Worm (Caenorhabditis elegans) whole organism, young adult: ENCODE measurements around the gene Y57G11C.5.

Source experiments
- B0261.1 ChIP-seq: sonication (generic microtip); optimal IDR thresholded peaks from 2 replicates; lab custom pipeline; 2016; ENCODE audit warnings: mild to moderate bottlenecking, missing genetic modification characterization, moderate library complexity, missing compliant biosample characterization
- B0336.3 ChIP-seq: fragments of 200-800 bp; sonication (Bioruptor generic); IDR thresholded peaks from 2 replicates; pipeline ENCODE4 v1.3.6; 2022; ENCODE audit warnings: missing genetic modification characterization, missing compliant biosample characterization
- C17E4.6 ChIP-seq: fragments of 200-800 bp; sonication (Bioruptor generic); IDR thresholded peaks from 2 replicates; pipeline ENCODE4 v1.3.6; 2022; ENCODE audit warnings: missing genetic modification reagents, missing genetic modification characterization, missing compliant biosample characterization
- D2030.7 ChIP-seq: fragments of 200-800 bp; sonication (Bioruptor generic); IDR thresholded peaks from 2 replicates; pipeline ENCODE4 v1.3.6; 2022; ENCODE audit warnings: missing genetic modification reagents, missing genetic modification characterization, missing compliant biosample characterization
- F33H1.4 ChIP-seq: fragments of 200-800 bp; sonication (Bioruptor generic); IDR thresholded peaks from 2 replicates; pipeline ENCODE4 v1.3.6; 2022; ENCODE audit warnings: missing genetic modification reagents, missing genetic modification characterization, missing compliant biosample characterization
- F55B11.4 ChIP-seq: sonication (generic microtip); optimal IDR thresholded peaks from 2 replicates; lab custom pipeline; 2016; ENCODE audit warnings: missing compliant biosample characterization, missing genetic modification characterization, borderline replicate concordance; ENCODE audit not compliant: insufficient read depth
- K11D2.4 ChIP-seq: fragments of 200-800 bp; sonication (Bioruptor generic); IDR thresholded peaks from 2 replicates; pipeline ENCODE4 v1.3.6; 2022; ENCODE audit warnings: missing genetic modification reagents, missing genetic modification characterization, missing compliant biosample characterization
- Y53G8AR.9 ChIP-seq: fragments of 200-800 bp; sonication (Bioruptor generic); conservative IDR thresholded peaks from 2 replicates; pipeline ENCODE4 v1.3.6; 2022; ENCODE audit warnings: missing genetic modification reagents, missing genetic modification characterization, missing compliant biosample characterization
- Y79H2A.3 ChIP-seq: fragments of 200-800 bp; sonication (Bioruptor generic); conservative IDR thresholded peaks from 2 replicates; pipeline ENCODE4 v1.3.6; 2022; ENCODE audit warnings: missing genetic modification reagents, missing genetic modification characterization, missing compliant biosample characterization
- ama-1 ChIP-seq, 3 experiments: fragments of 150-350 bp in 1 of 3; sonication (generic microtip) in 2 of 3; optimal IDR thresholded peaks; 2 replicates each; lab custom pipeline; 2014 to 2018; ENCODE audit warnings: missing biosample characterization in 2 of 3, missing genetic modification characterization in 2 of 3, missing genetic modification reagents in 2 of 3
- athp-1 ChIP-seq: sonication (generic microtip); optimal IDR thresholded peaks from 2 replicates; lab custom pipeline; 2017; ENCODE audit warnings: mild to moderate bottlenecking, missing genetic modification characterization, missing compliant biosample characterization
- attf-6 ChIP-seq: fragments of 200-800 bp; sonication (Bioruptor generic); IDR thresholded peaks from 2 replicates; pipeline ENCODE4 v1.3.6; 2022; ENCODE audit warnings: missing genetic modification reagents, missing genetic modification characterization, missing compliant biosample characterization
- ccch-3 ChIP-seq: fragments of 200-800 bp; sonication (Bioruptor generic); optimal IDR thresholded peaks from 2 replicates; lab custom pipeline; 2018; ENCODE audit warnings: mild to moderate bottlenecking, missing genetic modification characterization, missing compliant biosample characterization
- cebp-1 ChIP-seq, 2 experiments: fragments of 200-800 bp in 1 of 2; sonication (Bioruptor generic) in 1 of 2; sonication (generic microtip) in 1 of 2; IDR thresholded peaks in 1 of 2; optimal IDR thresholded peaks in 1 of 2; 2 replicates each; pipeline versions ENCODE4 v1.3.6 to Lab custom; 2017 to 2022; ENCODE audit warnings: missing compliant biosample characterization in 2 of 2, missing genetic modification characterization in 2 of 2, mild to moderate bottlenecking in 1 of 2, missing genetic modification reagents in 1 of 2, moderate library complexity in 1 of 2
- ceh-58 ChIP-seq: fragments of 200-800 bp; sonication (Bioruptor generic); IDR thresholded peaks from 2 replicates; pipeline ENCODE4 v1.3.6; 2022; ENCODE audit warnings: missing genetic modification characterization, missing compliant biosample characterization
- ceh-91 ChIP-seq: fragments of 200-800 bp; sonication (Bioruptor generic); IDR thresholded peaks from 2 replicates; pipeline ENCODE4 v1.3.6; 2022; ENCODE audit warnings: missing genetic modification reagents, missing genetic modification characterization, missing compliant biosample characterization
- dpl-1 ChIP-seq: fragments of 150-350 bp; optimal IDR thresholded peaks from 2 replicates; lab custom pipeline; 2014; ENCODE audit warnings: missing biosample characterization, missing genetic modification reagents, missing genetic modification characterization
- egl-44 ChIP-seq: fragments of 200-800 bp; sonication (Bioruptor generic); IDR thresholded peaks from 2 replicates; pipeline ENCODE4 v1.3.6; 2022; ENCODE audit warnings: missing genetic modification reagents, missing genetic modification characterization, missing compliant biosample characterization
- ekl-4 ChIP-seq: fragments of 200-800 bp; sonication (Bioruptor generic); IDR thresholded peaks from 2 replicates; pipeline ENCODE4 v1.3.6; 2022; ENCODE audit warnings: missing genetic modification reagents, missing genetic modification characterization, missing compliant biosample characterization
- hmg-1.2 ChIP-seq: fragments of 200-800 bp; sonication (Bioruptor generic); IDR thresholded peaks from 2 replicates; pipeline ENCODE4 v1.3.6; 2022; ENCODE audit warnings: missing genetic modification reagents, missing genetic modification characterization, missing compliant biosample characterization
- hsf-1 ChIP-seq: fragments of 200-800 bp; sonication (Bioruptor generic); IDR thresholded peaks from 2 replicates; pipeline ENCODE4 v1.3.6; 2022; ENCODE audit warnings: missing genetic modification reagents, missing genetic modification characterization, missing compliant biosample characterization
- let-607 ChIP-seq, 2 experiments: fragments of 200-800 bp in 1 of 2; sonication (Bioruptor generic) in 1 of 2; sonication (generic microtip) in 1 of 2; optimal IDR thresholded peaks; 2 replicates each; lab custom pipeline; 2016 to 2018; ENCODE audit warnings: mild to moderate bottlenecking in 2 of 2, missing compliant biosample characterization in 2 of 2, missing genetic modification characterization in 2 of 2, moderate library complexity in 2 of 2, missing genotype in 1 of 2
- lin-35 ChIP-seq, 3 experiments: fragments of 150-350 bp in 2 of 3; sonication (generic microtip) in 1 of 3; optimal IDR thresholded peaks; 2 replicates each; lab custom pipeline; 2014 to 2018; ENCODE audit warnings: missing biosample characterization in 3 of 3, missing genetic modification characterization in 3 of 3, missing genetic modification reagents in 3 of 3
- lin-54 ChIP-seq: fragments of 200-800 bp; sonication (Bioruptor generic); optimal IDR thresholded peaks from 2 replicates; lab custom pipeline; 2018; ENCODE audit warnings: mild to moderate bottlenecking, missing genetic modification characterization, missing compliant biosample characterization
- lsl-1 ChIP-seq: fragments of 200-800 bp; sonication (Bioruptor generic); optimal IDR thresholded peaks from 2 replicates; lab custom pipeline; 2018; ENCODE audit warnings: mild to moderate bottlenecking, missing genetic modification characterization, moderate library complexity, missing compliant biosample characterization
- madf-3 ChIP-seq: fragments of 200-800 bp; sonication (Bioruptor generic); IDR thresholded peaks from 2 replicates; pipeline ENCODE4 v1.3.6; 2022; ENCODE audit warnings: missing genetic modification reagents, missing genetic modification characterization, missing compliant biosample characterization
- madf-6 ChIP-seq: fragments of 200-800 bp; sonication (Bioruptor generic); IDR thresholded peaks from 2 replicates; pipeline ENCODE4 v1.3.6; 2022; ENCODE audit warnings: missing genetic modification reagents, missing genetic modification characterization, missing compliant biosample characterization
- mcd-1 ChIP-seq: fragments of 200-800 bp; sonication (Bioruptor generic); IDR thresholded peaks from 2 replicates; pipeline ENCODE4 v1.3.6; 2022; ENCODE audit warnings: missing genetic modification reagents, missing genetic modification characterization, missing compliant biosample characterization
- mes-4 ChIP-seq: sonication (generic microtip); optimal IDR thresholded peaks from 2 replicates; lab custom pipeline; 2016; ENCODE audit warnings: missing genotype, missing genetic modification characterization, missing compliant biosample characterization
- nfyb-1 ChIP-seq: fragments of 200-800 bp; sonication (Bioruptor generic); IDR thresholded peaks from 2 replicates; pipeline ENCODE4 v1.3.6; 2022; ENCODE audit warnings: missing genetic modification reagents, missing genetic modification characterization, missing compliant biosample characterization
- nhr-80 ChIP-seq: sonication (generic microtip); optimal IDR thresholded peaks from 2 replicates; lab custom pipeline; 2016; ENCODE audit warnings: missing genetic modification characterization, missing compliant biosample characterization
- pbrm-1 ChIP-seq: fragments of 200-800 bp; sonication (Bioruptor generic); IDR thresholded peaks from 2 replicates; pipeline ENCODE4 v1.3.6; 2022; ENCODE audit warnings: missing genetic modification reagents, missing genetic modification characterization, missing compliant biosample characterization
- snpc-1.3 ChIP-seq: sonication (generic microtip); optimal IDR thresholded peaks from 2 replicates; lab custom pipeline; 2017; ENCODE audit warnings: missing genetic modification characterization, mild to moderate bottlenecking, missing compliant biosample characterization, antibody characterized with exemption, moderate library complexity, missing genotype, missing genetic modification reagents; ENCODE audit not compliant: insufficient read depth
- snpc-3.4 ChIP-seq: sonication (generic microtip); optimal IDR thresholded peaks from 2 replicates; lab custom pipeline; 2017; ENCODE audit warnings: missing genetic modification characterization, mild to moderate bottlenecking, missing compliant biosample characterization, antibody characterized with exemption, moderate library complexity, missing genotype, missing genetic modification reagents
- snpc-4 ChIP-seq, 5 experiments: fragments of 150-350 bp in 1 of 5; sonication (generic microtip) in 4 of 5; optimal IDR thresholded peaks; 2 replicates each; lab custom pipeline; 2014 to 2018; ENCODE audit warnings: missing genetic modification characterization in 5 of 5, missing biosample characterization in 3 of 5, antibody characterized with exemption in 2 of 5, mild to moderate bottlenecking in 2 of 5, missing compliant biosample characterization in 2 of 5, missing genotype in 2 of 5, moderate library complexity in 2 of 5, missing genetic modification reagents in 1 of 5
- tbp1 ChIP-seq: fragments of 200-800 bp; sonication (Bioruptor generic); optimal IDR thresholded peaks from 2 replicates; lab custom pipeline; 2018; ENCODE audit warnings: mild to moderate bottlenecking, missing genetic modification characterization, missing compliant biosample characterization
- tbx-9 ChIP-seq: sonication (generic microtip); optimal IDR thresholded peaks from 2 replicates; lab custom pipeline; 2016; ENCODE audit warnings: borderline replicate concordance, missing genetic modification characterization, inconsistent platforms, missing compliant biosample characterization
- tlf-1 ChIP-seq: fragments of 200-800 bp; sonication (Bioruptor generic); optimal IDR thresholded peaks from 2 replicates; lab custom pipeline; 2018; ENCODE audit warnings: mild to moderate bottlenecking, missing genetic modification characterization, missing compliant biosample characterization
- unc-130 ChIP-seq: sonication (generic microtip); optimal IDR thresholded peaks from 2 replicates; lab custom pipeline; 2016; ENCODE audit warnings: missing genetic modification reagents, missing genetic modification characterization, missing compliant biosample characterization
- unc-62 ChIP-seq: fragments of 150-350 bp; optimal IDR thresholded peaks from 2 replicates; lab custom pipeline; 2014; ENCODE audit warnings: missing biosample characterization, missing genetic modification reagents, missing genetic modification characterization
- xnd-1 ChIP-seq: sonication (generic microtip); optimal IDR thresholded peaks from 2 replicates; lab custom pipeline; 2016; ENCODE audit warnings: missing genotype, missing genetic modification reagents, missing genetic modification characterization, missing compliant biosample characterization
- ztf-25 ChIP-seq: fragments of 200-800 bp; sonication (Bioruptor generic); IDR thresholded peaks from 2 replicates; pipeline ENCODE4 v1.3.6; 2022; ENCODE audit warnings: missing genetic modification reagents, missing genetic modification characterization, missing compliant biosample characterization
- ztf-28 ChIP-seq: fragments of 200-800 bp; sonication (Bioruptor generic); IDR thresholded peaks from 2 replicates; pipeline ENCODE4 v1.3.6; 2022; ENCODE audit warnings: missing genetic modification reagents, missing genetic modification characterization, missing compliant biosample characterization

Y57G11C.5 gene

DNA sequence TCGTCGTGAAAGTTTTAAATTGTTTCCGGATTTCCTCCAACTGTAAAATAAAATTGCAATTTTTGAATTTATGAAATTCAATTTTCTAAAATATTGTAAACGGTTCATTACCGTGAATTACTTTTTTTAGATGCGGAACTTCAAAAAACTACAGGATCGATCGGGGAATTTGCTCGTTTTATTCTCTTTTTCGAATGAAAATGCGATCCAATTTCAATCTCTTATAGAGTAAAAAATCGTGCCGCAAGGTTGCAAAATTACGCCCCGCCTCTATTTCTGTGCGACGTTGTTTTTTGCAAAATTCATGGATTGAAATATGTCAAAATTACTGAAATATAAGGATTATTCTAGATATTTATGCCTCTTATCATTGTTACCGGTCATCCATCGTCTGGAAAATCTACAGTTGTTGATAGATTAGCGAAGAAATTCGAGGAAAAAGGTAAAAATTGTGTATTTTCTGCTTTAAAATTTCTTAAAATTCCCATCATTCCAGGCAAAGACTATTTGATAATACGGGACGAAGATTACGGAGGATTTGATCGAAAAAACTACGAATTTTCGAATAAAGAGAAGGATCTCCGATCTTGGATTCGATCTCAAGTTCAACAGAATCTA, 4.1 kb upstream of the Y57G11C.5 start, which contains the start of gene Y57G11C.43:
Gene Y57G11C.43, plus strand, starts transcription at position 224 of the 618 bp plus-strand sequence.
- TF ChIP-seq xnd-1 (tag; lab: Kevin White, UChicago) (peak; percentile 16), lsl-1 (GFP tag; lab: Kevin White, UChicago) (peak; percentile 2), snpc-4 (GFP tag; optimal IDR thresholded peaks at IDR 0.05; lab: Kevin White, UChicago) (no peak), snpc-4 (tag; optimal IDR thresholded peaks at IDR 0.05; lab: Kevin White, UChicago) (peak in 3 of 4 experiments; percentile 25 to 92 (median 76)), attf-6 (GFP tag; lab: Robert Waterston, UW) (peak; percentile 95), madf-3 (GFP tag; lab: Robert Waterston, UW) (no peak), mes-4 (no peak), let-607 (tag; optimal IDR thresholded peaks at IDR 0.05; lab: Kevin White, UChicago) (no peak), snpc-3.4 (peak; percentile 6), D2030.7 (0 out of 2 replicates have a peak, but pooled peaks have one; percentile 31), cebp-1 (GFP tag; IDR thresholded peaks at IDR 0.05; lab: Robert Waterston, UW) (no peak), cebp-1 (tag; optimal IDR thresholded peaks at IDR 0.05; lab: Kevin White, UChicago) (peak; percentile 21), lin-54 (peak; percentile 21), tbp1 (peak; percentile 26), F55B11.4 (tag; lab: Kevin White, UChicago) (no peak), madf-6 (peak; percentile 56), hmg-1.2 (GFP tag; lab: Robert Waterston, UW) (peak; percentile 27; the same call in 1 of the 2 replicates), tlf-1 (peak; percentile 22), Y53G8AR.9 (GFP tag; lab: Robert Waterston, UW) (peak; percentile 59; the same call in 1 of the 2 replicates), athp-1 (peak; percentile 34), ama-1 (optimal IDR thresholded peaks at IDR 0.05; lab: Kevin White, UChicago) (no peak), ama-1 (GFP tag; optimal IDR thresholded peaks at IDR 0.05; lab: Kevin White, UChicago) (peak; percentile 11 to 37), snpc-1.3 (tag; lab: Kevin White, UChicago) (peak; percentile 51), Y79H2A.3 (GFP tag; lab: Robert Waterston, UW) (no peak), ekl-4 (peak; percentile 55), B0336.3 (0 out of 2 replicates have a peak, but pooled peaks have one; percentile 31), F33H1.4 (GFP tag; lab: Robert Waterston, UW) (no peak), nfyb-1 (GFP tag; lab: Robert Waterston, UW) (0 out of 2 replicates have a peak, but pooled peaks have one; percentile 25), hsf-1 (GFP tag; lab: Robert Waterston, UW) (0 out of 2 replicates have a peak, but pooled peaks have one; percentile 23), tbx-9 (tag; lab: Kevin White, UChicago) (no peak), pbrm-1 (GFP tag; lab: Robert Waterston, UW) (0 out of 2 replicates have a peak, but pooled peaks have one; percentile 16), unc-130 (GFP tag; lab: Kevin White, UChicago) (peak; percentile 28)

DNA sequence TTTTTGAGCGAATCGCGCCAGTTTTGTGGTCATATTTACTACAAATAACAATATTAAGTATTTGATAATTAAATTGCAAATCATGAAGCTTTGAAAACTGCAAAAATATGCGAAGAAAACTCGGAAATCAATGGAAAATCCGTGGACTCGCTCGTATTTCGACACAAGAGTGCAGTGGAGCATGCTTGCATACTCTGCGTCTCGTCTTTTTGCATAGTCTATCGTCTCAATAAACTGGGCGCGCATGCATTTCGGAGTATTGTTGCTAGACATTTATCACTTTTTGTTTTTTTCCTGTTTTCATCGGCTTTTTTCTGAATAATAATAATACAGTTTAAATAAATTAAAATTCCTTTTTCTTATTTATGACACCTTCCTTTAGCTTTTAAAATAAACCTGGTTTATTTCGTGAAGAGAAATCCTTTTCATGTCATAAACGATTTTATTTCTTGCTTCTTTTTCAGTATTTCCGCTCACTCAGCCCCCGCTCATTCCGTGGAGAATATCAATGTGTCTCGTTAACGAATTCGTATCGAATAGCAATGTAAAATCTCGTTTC, 2.5 kb upstream of the Y57G11C.5 start, which contains the start of the genes mrps-7 and Y57G11C.3:
Gene mrps-7, minus strand, starts transcription at position 38 of the 559 bp plus-strand sequence.
Gene Y57G11C.3, plus strand, starts transcription at position 509 of the 559 bp plus-strand sequence.
- TF ChIP-seq cebp-1 (GFP tag; IDR thresholded peaks at IDR 0.05; lab: Robert Waterston, UW) (peak; percentile 93), cebp-1 (tag; optimal IDR thresholded peaks at IDR 0.05; lab: Kevin White, UChicago) (peak; percentile 96), ztf-28 (GFP tag; lab: Robert Waterston, UW) (no peak), B0261.1 (tag; lab: Kevin White, UChicago) (no peak), mcd-1 (peak; percentile 99), F55B11.4 (tag; lab: Kevin White, UChicago) (no peak), unc-130 (GFP tag; lab: Kevin White, UChicago) (no peak), snpc-3.4 (peak; percentile 36), dpl-1 (GFP tag; lab: Kevin White, UChicago) (peak; percentile 18), nhr-80 (tag; lab: Kevin White, UChicago) (peak; percentile 11), ceh-58 (GFP tag; lab: Robert Waterston, UW) (no peak), ceh-91 (GFP tag; lab: Robert Waterston, UW) (no peak), K11D2.4 (GFP tag; lab: Robert Waterston, UW) (peak; percentile 70), C17E4.6 (GFP tag; lab: Robert Waterston, UW) (no peak), unc-62 (no peak), ccch-3 (GFP tag; lab: Kevin White, UChicago) (no peak), ztf-25 (GFP tag; lab: Robert Waterston, UW) (no peak), ekl-4 (peak; percentile 58; the same call in 1 of the 2 replicates), lin-35 (GFP tag; optimal IDR thresholded peaks at IDR 0.05; lab: Kevin White, UChicago) (peak in 2 of 3 experiments; percentile 12 to 83), egl-44 (GFP tag; lab: Robert Waterston, UW) (no peak)
